Worm (Caenorhabditis elegans) whole organism, young adult: ENCODE measurements around the gene acdh-11.

Source experiments
- F22D6.2 ChIP-seq: sonication (generic microtip); optimal IDR thresholded peaks from 2 replicates; lab custom pipeline; 2016; ENCODE audit warnings: mild to moderate bottlenecking, missing genetic modification characterization, missing compliant biosample characterization
- F57A8.1 ChIP-seq: fragments of 200-800 bp; sonication (Bioruptor generic); optimal IDR thresholded peaks from 2 replicates; lab custom pipeline; 2018; ENCODE audit warnings: mild to moderate bottlenecking, missing genetic modification characterization, moderate library complexity, missing compliant biosample characterization
- akir-1 ChIP-seq: fragments of 200-800 bp; sonication (Bioruptor generic); optimal IDR thresholded peaks from 2 replicates; lab custom pipeline; 2018; ENCODE audit warnings: mild to moderate bottlenecking, missing genetic modification characterization, moderate library complexity, missing compliant biosample characterization
- athp-1 ChIP-seq: sonication (generic microtip); optimal IDR thresholded peaks from 2 replicates; lab custom pipeline; 2017; ENCODE audit warnings: mild to moderate bottlenecking, missing genetic modification characterization, missing compliant biosample characterization
- dpl-1 ChIP-seq: fragments of 150-350 bp; optimal IDR thresholded peaks from 2 replicates; lab custom pipeline; 2014; ENCODE audit warnings: missing biosample characterization, missing genetic modification reagents, missing genetic modification characterization
- madf-6 ChIP-seq: fragments of 200-800 bp; sonication (Bioruptor generic); IDR thresholded peaks from 2 replicates; pipeline ENCODE4 v1.3.6; 2022; ENCODE audit warnings: missing genetic modification reagents, missing genetic modification characterization, missing compliant biosample characterization
- nhr-90 ChIP-seq: sonication (generic microtip); optimal IDR thresholded peaks from 2 replicates; lab custom pipeline; 2016; ENCODE audit warnings: missing genotype, mild to moderate bottlenecking, missing genetic modification characterization, missing compliant biosample characterization

DNA sequence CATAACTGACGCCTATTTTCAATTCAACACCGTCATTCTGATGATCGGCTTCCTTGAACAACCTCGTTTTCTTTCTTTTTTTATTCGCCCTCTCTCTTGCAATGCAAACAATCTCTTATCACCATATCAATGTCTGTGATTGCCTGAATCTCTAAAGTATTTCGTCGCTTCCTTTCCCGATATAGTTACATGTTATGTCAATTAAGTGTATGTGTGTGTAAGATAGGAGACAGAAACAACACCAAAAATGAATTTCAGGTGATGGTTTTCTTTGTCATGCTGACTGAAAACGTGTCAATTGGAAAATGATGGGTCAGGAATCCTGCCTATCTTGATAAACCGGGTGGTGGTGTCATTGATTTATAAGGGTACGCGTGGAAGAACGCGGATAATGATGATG lies 32.7 kb upstream of the acdh-11 start:
- TF ChIP-seq F57A8.1 (GFP tag; lab: Kevin White, UChicago) (no peak), dpl-1 (GFP tag; lab: Kevin White, UChicago) (no peak), nhr-90 (no peak), akir-1 (GFP tag; lab: Kevin White, UChicago) (no peak), F22D6.2 (no peak), athp-1 (tag; lab: Kevin White, UChicago) (no peak), madf-6 (GFP tag; lab: Robert Waterston, UW) (no peak)
